Worm (Caenorhabditis elegans) whole organism, L4 larva: ENCODE measurements around the gene srz-97.
A peak's percentile ranks its signal among the peaks of the same experiment; 100 is the strongest.

Source experiments
- F10B5.3 ChIP-seq: sonication (generic microtip); optimal IDR thresholded peaks from 2 replicates; lab custom pipeline; 2016; ENCODE audit warnings: mild to moderate bottlenecking, missing genetic modification characterization, missing compliant biosample characterization
- T20F7.1 ChIP-seq: fragments of 200-800 bp; sonication (Bioruptor generic); optimal IDR thresholded peaks from 2 replicates; lab custom pipeline; 2018; ENCODE audit warnings: mild to moderate bottlenecking, missing genetic modification characterization, missing compliant biosample characterization
- Y105C5A.15 ChIP-seq: fragments of 200-800 bp; sonication (Bioruptor generic); IDR thresholded peaks from 2 replicates; pipeline ENCODE4 v1.3.6; 2022; ENCODE audit warnings: missing genetic modification characterization, missing compliant biosample characterization
- ama-1 ChIP-seq: fragments of 150-350 bp; optimal IDR thresholded peaks from 2 replicates; lab custom pipeline; 2014; ENCODE audit warnings: inconsistent platforms, mixed read lengths
- attf-4 ChIP-seq: sonication (generic microtip); optimal IDR thresholded peaks from 3 replicates; lab custom pipeline; 2017; ENCODE audit warnings: missing biosample characterization, missing genetic modification characterization
- ceh-20 ChIP-seq: fragments of 200-800 bp; sonication (Bioruptor generic); IDR thresholded peaks from 2 replicates; pipeline ENCODE4 v1.3.6; 2022; ENCODE audit warnings: missing genetic modification reagents, missing genetic modification characterization, missing compliant biosample characterization
- ceh-32 ChIP-seq: sonication (generic microtip); optimal IDR thresholded peaks from 2 replicates; lab custom pipeline; 2016; ENCODE audit warnings: mild to moderate bottlenecking, missing genetic modification characterization, missing compliant biosample characterization; ENCODE audit not compliant: poor library complexity
- ces-1 ChIP-seq: fragments of 150-350 bp; sonication (generic microtip); optimal IDR thresholded peaks from 4 replicates; lab custom pipeline; 2014; ENCODE audit warnings: missing biosample characterization, missing genetic modification reagents, missing genetic modification characterization
- ctbp-1 ChIP-seq: fragments of 200-800 bp; sonication (Bioruptor generic); IDR thresholded peaks from 2 replicates; pipeline ENCODE4 v1.3.6; 2022; ENCODE audit warnings: missing genetic modification reagents, missing genetic modification characterization, missing compliant biosample characterization
- daf-16 ChIP-seq, 3 experiments: sonication (generic microtip); optimal IDR thresholded peaks; 2 replicates each; lab custom pipeline; 2016 to 2017; ENCODE audit warnings: missing genetic modification characterization in 3 of 3, missing genetic modification reagents in 3 of 3, mild to moderate bottlenecking in 2 of 3, missing compliant biosample characterization in 2 of 3, missing biosample characterization in 1 of 3, moderate library complexity in 1 of 3
- dmd-6 ChIP-seq: fragments of 200-800 bp; sonication (Bioruptor generic); IDR thresholded peaks from 2 replicates; pipeline ENCODE4 v1.3.6; 2022; ENCODE audit warnings: missing genetic modification reagents, missing genetic modification characterization, missing compliant biosample characterization
- dmd-8 ChIP-seq: fragments of 200-800 bp; sonication (Bioruptor generic); IDR thresholded peaks from 2 replicates; pipeline ENCODE4 v1.3.6; 2022; ENCODE audit warnings: missing genetic modification characterization, missing compliant biosample characterization
- dpl-1 ChIP-seq: fragments of 150-350 bp; optimal IDR thresholded peaks from 2 replicates; lab custom pipeline; 2014; ENCODE audit warnings: missing biosample characterization, missing genetic modification reagents, missing genetic modification characterization
- dve-1 ChIP-seq: sonication (generic microtip); optimal IDR thresholded peaks from 2 replicates; lab custom pipeline; 2017; ENCODE audit warnings: antibody characterized with exemption, mild to moderate bottlenecking, missing genetic modification characterization, missing compliant biosample characterization; ENCODE audit not compliant: insufficient read depth
- hlh-11 ChIP-seq: fragments of 200-800 bp; sonication (Bioruptor generic); optimal IDR thresholded peaks from 2 replicates; lab custom pipeline; 2018; ENCODE audit warnings: mild to moderate bottlenecking, missing genetic modification characterization, missing compliant biosample characterization
- hlh-30 ChIP-seq: sonication (generic microtip); optimal IDR thresholded peaks from 2 replicates; lab custom pipeline; 2017; ENCODE audit warnings: antibody characterized with exemption, mild to moderate bottlenecking, missing genetic modification characterization, missing compliant biosample characterization; ENCODE audit not compliant: insufficient read depth
- lin-13 ChIP-seq: fragments of 150-350 bp; optimal IDR thresholded peaks from 2 replicates; lab custom pipeline; 2014; ENCODE audit warnings: missing biosample characterization, missing genetic modification reagents, missing genetic modification characterization
- lin-15B ChIP-seq: fragments of 150-350 bp; sonication (generic microtip); optimal IDR thresholded peaks from 3 replicates; lab custom pipeline; 2014; ENCODE audit warnings: missing biosample characterization, missing genetic modification characterization
- mdl-1 ChIP-seq, 2 experiments: fragments of 150-350 bp in 1 of 2; sonication (generic microtip) in 1 of 2; optimal IDR thresholded peaks; 2 replicates each; lab custom pipeline; 2014 to 2017; ENCODE audit warnings: missing biosample characterization in 2 of 2, missing genetic modification characterization in 2 of 2
- mes-2 ChIP-seq: sonication (generic microtip); optimal IDR thresholded peaks from 2 replicates; lab custom pipeline; 2016; ENCODE audit warnings: missing genotype, mild to moderate bottlenecking, missing genetic modification characterization, missing compliant biosample characterization; ENCODE audit not compliant: poor library complexity, severe bottlenecking
- mxl-2 ChIP-seq: fragments of 200-800 bp; sonication (Bioruptor generic); conservative IDR thresholded peaks from 2 replicates; pipeline ENCODE4 v1.3.6; 2022; ENCODE audit warnings: missing genetic modification reagents, missing genetic modification characterization, missing compliant biosample characterization
- mxl-3 ChIP-seq: fragments of 200-800 bp; sonication (Bioruptor generic); optimal IDR thresholded peaks from 2 replicates; lab custom pipeline; 2018; ENCODE audit warnings: mild to moderate bottlenecking, missing genetic modification characterization, missing compliant biosample characterization
- nhr-11 ChIP-seq: fragments of 150-350 bp; optimal IDR thresholded peaks from 2 replicates; lab custom pipeline; 2014; ENCODE audit warnings: missing biosample characterization, missing genetic modification characterization
- nhr-237 ChIP-seq: sonication (generic microtip); optimal IDR thresholded peaks from 2 replicates; lab custom pipeline; 2017; ENCODE audit warnings: missing biosample characterization, missing genetic modification characterization
- nhr-28 ChIP-seq: fragments of 150-350 bp; optimal IDR thresholded peaks from 2 replicates; lab custom pipeline; 2014; ENCODE audit warnings: missing biosample characterization, missing genetic modification characterization
- nhr-6 ChIP-seq: fragments of 150-350 bp; optimal IDR thresholded peaks from 2 replicates; lab custom pipeline; 2014; ENCODE audit warnings: missing biosample characterization, missing genetic modification characterization
- nhr-77 ChIP-seq: fragments of 150-350 bp; optimal IDR thresholded peaks from 2 replicates; lab custom pipeline; 2014; ENCODE audit warnings: missing biosample characterization, missing genetic modification characterization
- php-3 ChIP-seq: fragments of 200-800 bp; sonication (Bioruptor generic); IDR thresholded peaks from 2 replicates; pipeline ENCODE4 v1.3.6; 2022; ENCODE audit warnings: missing genetic modification reagents, missing genetic modification characterization, missing compliant biosample characterization
- pqm-1 ChIP-seq: sonication (generic microtip); optimal IDR thresholded peaks from 2 replicates; lab custom pipeline; 2017; ENCODE audit warnings: missing biosample characterization, missing genetic modification characterization
- set-16 ChIP-seq: fragments of 200-800 bp; sonication (Bioruptor generic); IDR thresholded peaks from 2 replicates; pipeline ENCODE4 v1.3.6; 2022; ENCODE audit warnings: missing genetic modification reagents, missing genetic modification characterization, missing compliant biosample characterization
- tag-97 ChIP-seq: fragments of 200-800 bp; sonication (Bioruptor generic); IDR thresholded peaks from 2 replicates; pipeline ENCODE4 v1.3.6; 2022; ENCODE audit warnings: missing genetic modification characterization, missing compliant biosample characterization
- unc-130 ChIP-seq: sonication (generic microtip); optimal IDR thresholded peaks from 2 replicates; lab custom pipeline; 2016; ENCODE audit warnings: missing genetic modification reagents, missing genetic modification characterization, missing compliant biosample characterization
- zag-1 ChIP-seq: fragments of 150-350 bp; optimal IDR thresholded peaks from 2 replicates; lab custom pipeline; 2014; ENCODE audit warnings: missing biosample characterization, missing genetic modification characterization

The srz-97 gene

ce11 chrV:14449397-14449796, 18.6 kb downstream of the srz-97 start, which contains the start of gene F23B12.7:
Gene F23B12.7, plus strand, starts transcription at chrV:14449697.
- no peak for TF ChIP-seq attf-4 (tag; lab: Kevin White, UChicago)
- peak; percentile 12 for TF ChIP-seq ama-1

ce11 chrV:14448669-14449068, 19.4 kb downstream of the srz-97 start:
- no peak for TF ChIP-seq nhr-11 (tag; lab: Kevin White, UChicago)
- no peak for TF ChIP-seq ctbp-1 (GFP tag; lab: Robert Waterston, UW)
- TF ChIP-seq mxl-2 (GFP tag; lab: Robert Waterston, UW): peak; percentile 63; the same call in 1 of the 2 replicates
- TF ChIP-seq mxl-3 (GFP tag; lab: Kevin White, UChicago): peak; percentile 38
- TF ChIP-seq hlh-30: peak; percentile 58
- TF ChIP-seq nhr-77: no peak
- TF ChIP-seq nhr-28 (tag; lab: Kevin White, UChicago): peak; percentile 37
- TF ChIP-seq dmd-6: peak; percentile 26; the same call in 1 of the 2 replicates

ce11 chrV:14447240-14447763, 20.7 kb downstream of the srz-97 start, which contains the start of the genes dlat-1 and fntb-1:
Gene dlat-1, minus strand, starts transcription at chrV:14447290.
Gene fntb-1, plus strand, starts transcription at chrV:14447651.
- no peak for TF ChIP-seq Y105C5A.15 (GFP tag; lab: Robert Waterston, UW)
- TF ChIP-seq ceh-20 (GFP tag; lab: Robert Waterston, UW): no peak
- TF ChIP-seq dve-1 (tag; lab: Kevin White, UChicago): peak; percentile 24
- TF ChIP-seq tag-97 (GFP tag; lab: Robert Waterston, UW): no peak
- peak; percentile 48 for TF ChIP-seq nhr-6
- peak; percentile 19 for TF ChIP-seq mes-2 (tag; lab: Kevin White, UChicago)
- peak; percentile 56 for TF ChIP-seq dmd-6
- TF ChIP-seq mdl-1 (tag; optimal IDR thresholded peaks at IDR 0.05; lab: Kevin White, UChicago): no peak
- no peak for TF ChIP-seq daf-16 (GFP tag; optimal IDR thresholded peaks at IDR 0.05; lab: Kevin White, UChicago)
- TF ChIP-seq daf-16 (tag; optimal IDR thresholded peaks at IDR 0.05; lab: Kevin White, UChicago): peak; percentile 23
- TF ChIP-seq nhr-237 (tag; lab: Kevin White, UChicago): no peak
- no peak for TF ChIP-seq lin-13 (GFP tag; lab: Kevin White, UChicago)
- TF ChIP-seq hlh-11: peak; percentile 44
- TF ChIP-seq nhr-28 (tag; lab: Kevin White, UChicago): peak; percentile 68
- no peak for TF ChIP-seq ceh-32 (tag; lab: Kevin White, UChicago)
- peak; percentile 95 for TF ChIP-seq T20F7.1 (GFP tag; lab: Kevin White, UChicago)
- TF ChIP-seq pqm-1: peak; percentile 74
- no peak for TF ChIP-seq php-3 (GFP tag; lab: Robert Waterston, UW)
- no peak for TF ChIP-seq lin-15B (tag; lab: Kevin White, UChicago)

- peak; percentile 51 for TF ChIP-seq set-16
- no peak for TF ChIP-seq unc-130
Measured at ce11 chrV:14446453-14446852, 21.6 kb downstream of the srz-97 start.

- peak; percentile 53 for TF ChIP-seq mes-2 (tag; lab: Kevin White, UChicago)
Measured at ce11 chrV:14443471-14444015, 24.5 kb downstream of the srz-97 start.

ce11 chrV:14440841-14441240, 27.2 kb downstream of the srz-97 start, which contains the start of gene F23B12.4:
Gene F23B12.4, plus strand, starts transcription at chrV:14441141.
- TF ChIP-seq zag-1 (no peak), F10B5.3 (no peak), dve-1 (tag; lab: Kevin White, UChicago) (no peak), dmd-8 (no peak), dpl-1 (no peak), ces-1 (GFP tag; lab: Kevin White, UChicago) (no peak)
- TF ChIP-seq, all 104 proteins: peak for 0
